Fruit fly (Drosophila melanogaster) whole organism, pupa: ENCODE measurements around the gene Qsox4.

Experiments used
- CG10348 ChIP-seq: fragments of 200-800 bp; sonication (Bioruptor generic); IDR thresholded peaks from 2 replicates; pipeline ENCODE4 v1.3.6; 2022; ENCODE audit warnings: missing biosample characterization, missing genetic modification characterization
- CG12605 ChIP-seq: fragments of 200-800 bp; sonication (Bioruptor generic); IDR thresholded peaks from 2 replicates; pipeline ENCODE4 v1.3.6; 2022; ENCODE audit warnings: missing biosample characterization, missing genetic modification characterization
- CG13204 ChIP-seq: fragments of 200-800 bp; sonication (Bioruptor generic); optimal IDR thresholded peaks from 2 replicates; lab custom pipeline; 2018; ENCODE audit warnings: missing biosample characterization, mild to moderate bottlenecking, missing genetic modification characterization, moderate library complexity
- CG14655 ChIP-seq: fragments of 200-800 bp; sonication (Bioruptor generic); optimal IDR thresholded peaks from 3 replicates; lab custom pipeline; 2017; ENCODE audit warnings: mild to moderate bottlenecking, missing biosample characterization, missing genetic modification reagents, missing genetic modification characterization
- CG15710 ChIP-seq: fragments of 200-800 bp; sonication (Bioruptor generic); optimal IDR thresholded peaks from 2 replicates; lab custom pipeline; 2018; ENCODE audit warnings: missing biosample characterization, mild to moderate bottlenecking, missing genetic modification characterization, moderate library complexity
- CG17806 ChIP-seq: fragments of 200-800 bp; sonication (Bioruptor generic); optimal IDR thresholded peaks from 2 replicates; lab custom pipeline; 2018; ENCODE audit warnings: missing biosample characterization, mild to moderate bottlenecking, missing genetic modification characterization, moderate library complexity
- CG32121 ChIP-seq: fragments of 200-800 bp; sonication (Bioruptor generic); IDR thresholded peaks from 2 replicates; pipeline ENCODE4 v1.3.6; 2022; ENCODE audit warnings: missing biosample characterization, missing genetic modification characterization
- CG34367 ChIP-seq: fragments of 200-800 bp; sonication (Bioruptor generic); optimal IDR thresholded peaks from 2 replicates; lab custom pipeline; 2018; ENCODE audit warnings: missing biosample characterization, mild to moderate bottlenecking, missing genetic modification characterization
- CG4496 ChIP-seq: fragments of 200-800 bp; sonication (Bioruptor generic); IDR thresholded peaks from 3 replicates; pipeline ENCODE4 v1.3.6; 2022; ENCODE audit warnings: missing biosample characterization, missing genetic modification characterization
- CG8159 ChIP-seq: fragments of 200-800 bp; sonication (Bioruptor generic); optimal IDR thresholded peaks from 3 replicates; lab custom pipeline; 2018; ENCODE audit warnings: missing biosample characterization, mild to moderate bottlenecking, missing genetic modification characterization, moderate library complexity
- CG8301 ChIP-seq: fragments of 200-800 bp; sonication (Bioruptor generic); optimal IDR thresholded peaks from 2 replicates; lab custom pipeline; 2018; ENCODE audit warnings: missing biosample characterization, mild to moderate bottlenecking, missing genetic modification characterization
- CG9948 ChIP-seq: fragments of 200-800 bp; sonication (Bioruptor generic); optimal IDR thresholded peaks from 2 replicates; lab custom pipeline; 2018; ENCODE audit warnings: missing biosample characterization, mild to moderate bottlenecking, missing genetic modification characterization, moderate library complexity
- D1 ChIP-seq: fragments of 200-800 bp; sonication (Bioruptor generic); optimal IDR thresholded peaks from 2 replicates; lab custom pipeline; 2018; ENCODE audit warnings: missing biosample characterization, mild to moderate bottlenecking, missing genetic modification characterization, moderate library complexity
- EcR ChIP-seq: fragments of 200-800 bp; sonication (Bioruptor generic); optimal IDR thresholded peaks from 3 replicates; lab custom pipeline; 2019; ENCODE audit warnings: missing biosample characterization, missing genetic modification characterization, mild to moderate bottlenecking, moderate library complexity, missing genetic modification reagents
- Ets98B ChIP-seq: fragments of 200-800 bp; sonication (Bioruptor generic); IDR thresholded peaks from 2 replicates; pipeline ENCODE4 v1.3.6; 2022; ENCODE audit warnings: missing biosample characterization, missing genetic modification characterization
- Pif1A ChIP-seq: fragments of 200-800 bp; sonication (Bioruptor generic); optimal IDR thresholded peaks from 3 replicates; lab custom pipeline; 2016; ENCODE audit warnings: missing biosample characterization, missing genetic modification characterization
- Pif1B ChIP-seq: fragments of 200-800 bp; sonication (Bioruptor generic); optimal IDR thresholded peaks from 3 replicates; lab custom pipeline; 2016; ENCODE audit warnings: missing biosample characterization, missing genetic modification characterization
- Snoo ChIP-seq: fragments of 200-800 bp; sonication (Bioruptor generic); optimal IDR thresholded peaks from 3 replicates; lab custom pipeline; 2017; ENCODE audit warnings: missing biosample characterization, mild to moderate bottlenecking, missing genetic modification characterization, inconsistent platforms
- fd96Ca ChIP-seq: fragments of 200-800 bp; sonication (Bioruptor generic); IDR thresholded peaks from 3 replicates; pipeline ENCODE4 v1.3.6; 2022; ENCODE audit warnings: missing biosample characterization, missing genetic modification characterization
- gl ChIP-seq: fragments of 200-800 bp; sonication (Bioruptor generic); optimal IDR thresholded peaks from 2 replicates; lab custom pipeline; 2018; ENCODE audit warnings: missing biosample characterization, mild to moderate bottlenecking, missing genetic modification characterization
- rn ChIP-seq: fragments of 200-800 bp; sonication (Bioruptor generic); IDR thresholded peaks from 2 replicates; pipeline ENCODE4 v1.3.6; 2022; ENCODE audit warnings: missing biosample characterization, missing genetic modification characterization

The Qsox4 gene

dm6 chr3R:23718297-23718941 lies 15.9 kb downstream of the Qsox4 start, which contains the start of gene nau:
Gene nau, minus strand, starts transcription at chr3R:23718357.
- TF ChIP-seq fd96Ca = no peak

- no peak for TF ChIP-seq CG8301 (tag; lab: Kevin White, UChicago)
- no peak for TF ChIP-seq CG4496
- no peak for TF ChIP-seq D1 (tag; lab: Kevin White, UChicago)
- TF ChIP-seq CG12605 = no peak
- no peak for TF ChIP-seq CG32121 (GFP tag; lab: Robert Waterston, UW)
- TF ChIP-seq fd96Ca = no peak
- no peak for TF ChIP-seq CG15710 (tag; lab: Kevin White, UChicago)
- TF ChIP-seq CG34367 (tag; lab: Kevin White, UChicago) = no peak
- TF ChIP-seq CG13204 (GFP tag; lab: Kevin White, UChicago) = no peak
- TF ChIP-seq CG10348 = no peak
- TF ChIP-seq rn (GFP tag; lab: Robert Waterston, UW) = no peak
- no peak for TF ChIP-seq CG9948 (tag; lab: Kevin White, UChicago)
- no peak for TF ChIP-seq gl (tag; lab: Kevin White, UChicago)
- no peak for TF ChIP-seq Pif1A (GFP tag; lab: Kevin White, UChicago)
- no peak for TF ChIP-seq CG17806 (tag; lab: Kevin White, UChicago)
- TF ChIP-seq CG8159 (tag; lab: Kevin White, UChicago) = no peak
- no peak for TF ChIP-seq EcR (GFP tag; lab: Kevin White, UChicago)
- no peak for TF ChIP-seq CG14655
These were observed 19.0 kb downstream of the Qsox4 start, which contains the start of gene CG10232 for dm6 chr3R:23721525-23721924. Gene CG10232, minus strand, starts transcription at chr3R:23721625.

- no peak for TF ChIP-seq CG17806 (tag; lab: Kevin White, UChicago)
- TF ChIP-seq rn (GFP tag; lab: Robert Waterston, UW) = no peak
- TF ChIP-seq D1 (tag; lab: Kevin White, UChicago) = peak; percentile 84
These were observed 19.4 kb downstream of the Qsox4 start for dm6 chr3R:23721936-23722335.

- peak; percentile 94 for TF ChIP-seq CG8301 (tag; lab: Kevin White, UChicago)
- peak; percentile 55 for TF ChIP-seq CG13204 (GFP tag; lab: Kevin White, UChicago)
- TF ChIP-seq CG32121 (GFP tag; lab: Robert Waterston, UW) = peak; percentile 88
- TF ChIP-seq rn (GFP tag; lab: Robert Waterston, UW) = peak; percentile 86
- peak; percentile 96 for TF ChIP-seq D1 (tag; lab: Kevin White, UChicago)
- TF ChIP-seq CG15710 (tag; lab: Kevin White, UChicago) = peak; percentile 93
- no peak for TF ChIP-seq fd96Ca
- TF ChIP-seq CG4496 = peak; percentile 90
- TF ChIP-seq CG14655 = peak; percentile 89
- TF ChIP-seq Pif1B (GFP tag; lab: Kevin White, UChicago) = peak; percentile 56
- TF ChIP-seq Ets98B (GFP tag; lab: Robert Waterston, UW) = peak; percentile 78
- TF ChIP-seq CG34367 (tag; lab: Kevin White, UChicago) = peak; percentile 86
- peak; percentile 96 for TF ChIP-seq CG9948 (tag; lab: Kevin White, UChicago)
- TF ChIP-seq CG10348 = no peak; the same call in 1 of the 2 replicates
- TF ChIP-seq CG17806 (tag; lab: Kevin White, UChicago) = peak; percentile 94
- TF ChIP-seq gl (tag; lab: Kevin White, UChicago) = peak; percentile 45
- peak; percentile 93 for TF ChIP-seq CG12605
- peak; percentile 87 for TF ChIP-seq Snoo (tag; lab: Kevin White, UChicago)
- TF ChIP-seq EcR (GFP tag; lab: Kevin White, UChicago) = peak; percentile 41
- TF ChIP-seq Pif1A (GFP tag; lab: Kevin White, UChicago) = peak; percentile 70
- TF ChIP-seq CG8159 (tag; lab: Kevin White, UChicago) = peak; percentile 97
- TF ChIP-seq, all 21 proteins: peak for 19
These were observed 20.3 kb downstream of the Qsox4 start, which contains the start of gene CG10365 for dm6 chr3R:23722680-23723372. Gene CG10365, plus strand, starts transcription at chr3R:23723331.

dm6 chr3R:23723381-23724034 lies 20.9 kb downstream of the Qsox4 start:
- peak; percentile 56 for TF ChIP-seq fd96Ca
- TF ChIP-seq CG15710 (tag; lab: Kevin White, UChicago) = peak; percentile 23
- peak; percentile 68 for TF ChIP-seq CG32121 (GFP tag; lab: Robert Waterston, UW)
- TF ChIP-seq Pif1B (GFP tag; lab: Kevin White, UChicago) = peak; percentile 29
- TF ChIP-seq CG8301 (tag; lab: Kevin White, UChicago) = peak; percentile 40
- no peak for TF ChIP-seq CG10348
- peak; percentile 73 for TF ChIP-seq EcR (GFP tag; lab: Kevin White, UChicago)
- TF ChIP-seq CG13204 (GFP tag; lab: Kevin White, UChicago) = no peak
- TF ChIP-seq D1 (tag; lab: Kevin White, UChicago) = no peak
- TF ChIP-seq CG12605 = no peak; the same call in 1 of the 2 replicates
- TF ChIP-seq CG8159 (tag; lab: Kevin White, UChicago) = peak; percentile 42
- TF ChIP-seq CG4496 = peak; percentile 55; the same call in 1 of the 3 replicates
- TF ChIP-seq CG34367 (tag; lab: Kevin White, UChicago) = peak; percentile 41
- TF ChIP-seq Snoo (tag; lab: Kevin White, UChicago) = no peak
- TF ChIP-seq CG17806 (tag; lab: Kevin White, UChicago) = peak; percentile 36
- TF ChIP-seq Ets98B (GFP tag; lab: Robert Waterston, UW) = peak; percentile 60
- no peak for TF ChIP-seq CG9948 (tag; lab: Kevin White, UChicago)
- peak; percentile 40 for TF ChIP-seq CG14655
- no peak for TF ChIP-seq rn (GFP tag; lab: Robert Waterston, UW)
- TF ChIP-seq Pif1A (GFP tag; lab: Kevin White, UChicago) = no peak
- TF ChIP-seq gl (tag; lab: Kevin White, UChicago) = peak; percentile 79
